Fruit fly (Drosophila melanogaster) whole organism, embryonic: Measurements from ENCODE around the gene CG12123.

ENCODE experiments used
- Atf-2 ChIP-seq: fragments of 200-800 bp; sonication (Bioruptor generic); optimal IDR thresholded peaks from 2 replicates; lab custom pipeline; 2016; ENCODE audit warnings: missing biosample characterization, missing genetic modification characterization
- Awh ChIP-seq: fragments of 200-800 bp; sonication (Bioruptor generic); IDR thresholded peaks from 2 replicates; pipeline ENCODE4, ENCODE4 v1.3.6; 2022; ENCODE audit warnings: missing biosample characterization, missing genetic modification characterization
- BEAF-32 ChIP-seq: fragments of 200-800 bp; sonication (Bioruptor generic); optimal IDR thresholded peaks from 3 replicates; lab custom pipeline; 2017; ENCODE audit warnings: missing biosample characterization, missing genetic modification characterization, mild to moderate bottlenecking, moderate library complexity, missing genetic modification reagents
- CG11456 ChIP-seq: fragments of 200-800 bp; sonication (Bioruptor generic); IDR thresholded peaks from 3 replicates; pipeline ENCODE4 v1.3.6; 2022; ENCODE audit warnings: missing biosample characterization, missing genetic modification characterization
- CG12071 ChIP-seq: fragments of 200-800 bp; sonication (Bioruptor generic); optimal IDR thresholded peaks from 3 replicates; lab custom pipeline; 2018; ENCODE audit warnings: missing biosample characterization, mild to moderate bottlenecking, missing genetic modification characterization
- CG13123 ChIP-seq: fragments of 200-800 bp; sonication (Bioruptor generic); optimal IDR thresholded peaks from 2 replicates; lab custom pipeline; 2016; ENCODE audit warnings: missing biosample characterization, missing genetic modification characterization
- CG15479 ChIP-seq: fragments of 200-800 bp; sonication (Bioruptor generic); optimal IDR thresholded peaks from 3 replicates; lab custom pipeline; 2019; ENCODE audit warnings: missing biosample characterization, mild to moderate bottlenecking, missing genetic modification characterization, moderate library complexity
- CG1832 ChIP-seq: fragments of 200-800 bp; sonication (Bioruptor generic); optimal IDR thresholded peaks from 2 replicates; lab custom pipeline; 2017; ENCODE audit warnings: missing biosample characterization, mild to moderate bottlenecking, missing genetic modification characterization, inconsistent platforms
- CG2678 ChIP-seq: fragments of 200-800 bp; sonication (Bioruptor generic); optimal IDR thresholded peaks from 3 replicates; lab custom pipeline; 2019; ENCODE audit warnings: missing biosample characterization, mild to moderate bottlenecking, missing genetic modification characterization, moderate library complexity
- CG31224 ChIP-seq: fragments of 200-800 bp; sonication (Bioruptor generic); IDR thresholded peaks from 2 replicates; pipeline ENCODE4 v1.3.6; 2022; ENCODE audit warnings: missing biosample characterization, missing genetic modification characterization
- CG33557 ChIP-seq: fragments of 200-800 bp; sonication (Bioruptor generic); optimal IDR thresholded peaks from 2 replicates; lab custom pipeline; 2019; ENCODE audit warnings: missing biosample characterization, mild to moderate bottlenecking, missing genetic modification characterization, moderate library complexity
- CG3847 ChIP-seq: fragments of 200-800 bp; sonication (Bioruptor generic); IDR thresholded peaks from 2 replicates; pipeline ENCODE4 v1.3.6; 2022; ENCODE audit warnings: missing biosample characterization, missing genetic modification characterization
- CG6254 ChIP-seq: fragments of 200-800 bp; sonication (Bioruptor generic); optimal IDR thresholded peaks from 3 replicates; lab custom pipeline; 2017; ENCODE audit warnings: mild to moderate bottlenecking, missing biosample characterization, missing genetic modification reagents, missing genetic modification characterization
- CG6854 ChIP-seq: fragments of 200-800 bp; sonication (Bioruptor generic); optimal IDR thresholded peaks from 3 replicates; lab custom pipeline; 2017; ENCODE audit warnings: missing biosample characterization, mild to moderate bottlenecking, missing genetic modification characterization
- CG7786 ChIP-seq: fragments of 200-800 bp; sonication (Bioruptor generic); optimal IDR thresholded peaks from 2 replicates; lab custom pipeline; 2016; ENCODE audit warnings: missing biosample characterization, missing genetic modification characterization
- CG8089 ChIP-seq: fragments of 200-800 bp; sonication (Bioruptor generic); optimal IDR thresholded peaks from 3 replicates; lab custom pipeline; 2016; ENCODE audit warnings: missing biosample characterization, missing genetic modification characterization
- CG8359 ChIP-seq: fragments of 200-800 bp; sonication (Bioruptor generic); optimal IDR thresholded peaks from 2 replicates; lab custom pipeline; 2017; ENCODE audit warnings: missing biosample characterization, mild to moderate bottlenecking, missing genetic modification characterization, borderline replicate concordance
- D19A ChIP-seq: fragments of 200-800 bp; optimal IDR thresholded peaks from 3 replicates; lab custom pipeline; 2019; ENCODE audit warnings: missing biosample characterization, mild to moderate bottlenecking, missing genetic modification characterization, moderate library complexity
- Dll ChIP-seq: fragments of 200-800 bp; sonication (Bioruptor generic); IDR thresholded peaks from 4 replicates; pipeline ENCODE4 v1.3.6; 2022; ENCODE audit warnings: missing biosample characterization, missing genetic modification characterization; ENCODE audit not compliant: partially characterized antibody
- Doc2 ChIP-seq: fragments of 200-800 bp; sonication (Bioruptor generic); IDR thresholded peaks from 2 replicates; pipeline ENCODE4 v1.3.6; 2022; ENCODE audit warnings: missing biosample characterization, missing genetic modification characterization
- Drgx ChIP-seq: fragments of 200-800 bp; sonication (Bioruptor generic); IDR thresholded peaks from 2 replicates; pipeline ENCODE4 v1.3.6; 2022; ENCODE audit warnings: missing biosample characterization, missing genetic modification characterization
- Eip74EF ChIP-seq, 2 experiments: fragments of 200-800 bp in 1 of 2; fragments of >200 bp in 1 of 2; sonication (Bioruptor generic) in 1 of 2; optimal IDR thresholded peaks; 2 replicates each; lab custom pipeline; 2017 to 2019; ENCODE audit warnings: missing biosample characterization in 2 of 2, missing genetic modification characterization in 2 of 2, mild to moderate bottlenecking in 1 of 2, moderate library complexity in 1 of 2
- Hsf ChIP-seq: fragments of 200-800 bp; sonication (Bioruptor generic); optimal IDR thresholded peaks from 3 replicates; lab custom pipeline; 2016; ENCODE audit warnings: missing biosample characterization, missing genetic modification characterization
- Neu2 ChIP-seq: fragments of 200-800 bp; sonication (Bioruptor generic); optimal IDR thresholded peaks from 3 replicates; lab custom pipeline; 2016; ENCODE audit warnings: missing biosample characterization, missing genetic modification characterization, borderline replicate concordance
- Nf-YC ChIP-seq: fragments of 200-800 bp; optimal IDR thresholded peaks from 3 replicates; lab custom pipeline; 2019; ENCODE audit warnings: missing biosample characterization, mild to moderate bottlenecking, missing genetic modification characterization, moderate library complexity
- Oaz ChIP-seq: fragments of 200-800 bp; sonication (Bioruptor generic); IDR thresholded peaks from 2 replicates; pipeline ENCODE4 v1.3.6; 2022; ENCODE audit warnings: missing biosample characterization, missing genetic modification characterization
- Pdp1 ChIP-seq, 2 experiments: fragments of 200-800 bp; sonication (Bioruptor generic); optimal IDR thresholded peaks; 3 replicates each; lab custom pipeline; 2016; ENCODE audit warnings: missing biosample characterization in 2 of 2, missing genetic modification characterization in 2 of 2, mild to moderate bottlenecking in 1 of 2, moderate library complexity in 1 of 2
- Rfx ChIP-seq: fragments of 200-800 bp; sonication (Bioruptor generic); IDR thresholded peaks from 2 replicates; pipeline ENCODE4 v1.3.6; 2022; ENCODE audit warnings: missing biosample characterization, missing genetic modification characterization
- Sox100B ChIP-seq: fragments of 200-800 bp; sonication (Bioruptor generic); optimal IDR thresholded peaks from 3 replicates; lab custom pipeline; 2018; ENCODE audit warnings: missing biosample characterization, mild to moderate bottlenecking, missing genetic modification characterization
- Usf ChIP-seq: fragments of 200-800 bp; sonication (Bioruptor generic); optimal IDR thresholded peaks from 2 replicates; lab custom pipeline; 2017; ENCODE audit warnings: missing genotype, missing biosample characterization, missing genetic modification characterization
- chif ChIP-seq, 2 experiments: fragments of 200-800 bp; sonication (Bioruptor generic); optimal IDR thresholded peaks; 3 replicates each; lab custom pipeline; 2016; ENCODE audit warnings: missing biosample characterization in 2 of 2, missing genetic modification characterization in 2 of 2
- cwo ChIP-seq: fragments of 200-800 bp; sonication (Bioruptor generic); optimal IDR thresholded peaks from 3 replicates; lab custom pipeline; 2017; ENCODE audit warnings: missing biosample characterization, missing genetic modification characterization, mild to moderate bottlenecking, moderate library complexity, missing genetic modification reagents
- disco-r ChIP-seq: fragments of 200-800 bp; sonication (Bioruptor generic); optimal IDR thresholded peaks from 2 replicates; lab custom pipeline; 2016; ENCODE audit warnings: missing biosample characterization, missing genetic modification characterization
- eve ChIP-seq, 2 experiments: fragments of >200 bp; optimal IDR thresholded peaks; 2 replicates each; lab custom pipeline; 2017; ENCODE audit warnings: missing biosample characterization in 2 of 2, missing genetic modification characterization in 2 of 2
- eyg ChIP-seq: fragments of 200-800 bp; sonication (Bioruptor generic); optimal IDR thresholded peaks from 3 replicates; lab custom pipeline; 2016; ENCODE audit warnings: missing biosample characterization, missing genetic modification characterization
- fru ChIP-seq: fragments of >200 bp; optimal IDR thresholded peaks from 2 replicates; lab custom pipeline; 2017
- gfzf ChIP-seq: fragments of 200-800 bp; sonication (Bioruptor generic); optimal IDR thresholded peaks from 2 replicates; lab custom pipeline; 2016; ENCODE audit warnings: missing biosample characterization, mild to moderate bottlenecking, missing genetic modification characterization, moderate library complexity
- grau ChIP-seq: fragments of 200-800 bp; optimal IDR thresholded peaks from 3 replicates; lab custom pipeline; 2019; ENCODE audit warnings: missing biosample characterization, mild to moderate bottlenecking, missing genetic modification characterization, moderate library complexity
- kah ChIP-seq: fragments of 200-800 bp; sonication (Bioruptor generic); optimal IDR thresholded peaks from 2 replicates; lab custom pipeline; 2018; ENCODE audit warnings: missing biosample characterization, mild to moderate bottlenecking, missing genetic modification characterization
- lmd ChIP-seq: fragments of 200-800 bp; sonication (Bioruptor generic); IDR thresholded peaks from 2 replicates; pipeline ENCODE4 v1.3.6; 2022; ENCODE audit warnings: missing biosample characterization, missing genetic modification characterization
- nerfin-1 ChIP-seq: fragments of 200-800 bp; sonication (Bioruptor generic); optimal IDR thresholded peaks from 3 replicates; lab custom pipeline; 2019; ENCODE audit warnings: missing biosample characterization, mild to moderate bottlenecking, missing genetic modification characterization, moderate library complexity
- pan ChIP-seq, 4 experiments: fragments of >200 bp in 3 of 4; fragments of 200-800 bp in 1 of 4; sonication (Bioruptor generic) in 1 of 4; optimal IDR thresholded peaks in 3 of 4; IDR thresholded peaks in 1 of 4; 2 replicates each; pipeline versions ENCODE4 v1.3.6 to Lab custom; 2017 to 2022; ENCODE audit warnings: missing biosample characterization in 2 of 4, missing genetic modification characterization in 2 of 4, mixed read lengths in 1 of 4
- pzg ChIP-seq: fragments of 200-800 bp; sonication (Bioruptor generic); optimal IDR thresholded peaks from 3 replicates; lab custom pipeline; 2018; ENCODE audit warnings: missing biosample characterization, mild to moderate bottlenecking, missing genetic modification characterization, moderate library complexity
- sc ChIP-seq, 3 experiments: fragments of >200 bp in 2 of 3; fragments of 200-800 bp in 1 of 3; sonication (Bioruptor generic) in 1 of 3; optimal IDR thresholded peaks; 2 replicates in 2 of 3; 3 replicates in 1 of 3; lab custom pipeline; 2017; ENCODE audit warnings: mild to moderate bottlenecking in 1 of 3, missing biosample characterization in 1 of 3, missing genetic modification characterization in 1 of 3, missing genetic modification reagents in 1 of 3
- scrt ChIP-seq: fragments of 200-800 bp; sonication (Bioruptor generic); optimal IDR thresholded peaks from 2 replicates; lab custom pipeline; 2018; ENCODE audit warnings: missing biosample characterization, mild to moderate bottlenecking, missing genetic modification characterization, moderate library complexity
- stwl ChIP-seq: fragments of 200-800 bp; sonication (Bioruptor generic); optimal IDR thresholded peaks from 3 replicates; lab custom pipeline; 2018; ENCODE audit warnings: missing biosample characterization, mild to moderate bottlenecking, missing genetic modification characterization, moderate library complexity
- ttk ChIP-seq: fragments of 200-800 bp; sonication (Bioruptor generic); IDR thresholded peaks from 2 replicates; pipeline ENCODE4 v2.1.2; 2022; ENCODE audit warnings: missing biosample characterization, missing genetic modification characterization
- zen2 ChIP-seq: fragments of 200-800 bp; sonication (Bioruptor generic); IDR thresholded peaks from 3 replicates; pipeline ENCODE4 v1.3.6; 2022; ENCODE audit warnings: missing biosample characterization, missing genetic modification characterization; ENCODE audit not compliant: partially characterized antibody

CG12123 gene

DNA sequence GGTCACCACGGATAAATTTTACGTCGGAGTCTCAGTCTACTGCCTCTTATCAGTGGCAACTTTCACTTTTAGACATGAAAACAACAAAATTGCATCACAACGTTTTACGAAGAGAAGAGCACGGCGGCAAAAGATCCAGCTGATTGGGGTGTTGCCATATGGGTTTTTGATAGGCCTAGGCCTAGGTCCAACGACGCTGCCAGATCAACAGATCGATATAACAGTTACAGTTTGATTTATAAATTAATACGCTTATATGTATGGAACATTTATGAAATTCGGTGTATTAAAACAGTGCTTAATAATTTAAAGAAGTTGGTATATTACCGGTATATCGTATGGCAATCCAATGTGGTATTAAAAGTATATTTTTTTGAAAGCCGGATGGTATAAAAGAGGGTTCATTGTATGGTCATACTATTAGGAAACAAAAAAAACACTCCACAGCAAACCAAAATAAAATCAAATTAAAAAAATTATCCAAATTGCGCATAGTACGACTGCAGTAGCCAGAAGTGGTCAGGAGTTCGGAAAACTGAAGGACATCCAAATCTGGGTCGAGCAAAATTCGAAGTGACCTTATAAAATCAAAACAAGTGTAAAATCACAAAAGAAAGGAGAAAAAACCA lies 5.4 kb downstream of the CG12123 start, which contains the start of gene CG1440 (continued):
- TF ChIP-seq zen2 (no peak), pan (optimal IDR thresholded peaks at IDR 0.05; lab: Kevin White, UChicago) (no peak), pan (GFP tag; optimal IDR thresholded peaks at IDR 0.05 in 1 of 2, IDR thresholded peaks at IDR 0.05 in 1 of 2) (no peak), Eip74EF (GFP tag; optimal IDR thresholded peaks at IDR 0.05; lab: Kevin White, UChicago) (no peak), chif (GFP tag; optimal IDR thresholded peaks at IDR 0.05; lab: Kevin White, UChicago) (no peak), D19A (tag; lab: Kevin White, UChicago) (no peak), Sox100B (no peak), lmd (GFP tag; lab: Robert Waterston, UW) (no peak), CG31224 (GFP tag; lab: Robert Waterston, UW) (no peak), Usf (GFP tag; lab: Kevin White, UChicago) (no peak), eve (GFP tag; optimal IDR thresholded peaks at IDR 0.05; lab: Kevin White, UChicago) (no peak), CG1832 (GFP tag; lab: Kevin White, UChicago) (no peak), eyg (GFP tag; lab: Kevin White, UChicago) (no peak), CG8359 (GFP tag; lab: Kevin White, UChicago) (no peak), CG11456 (GFP tag; lab: Robert Waterston, UW) (no peak), fru (no peak), CG6854 (GFP tag; lab: Kevin White, UChicago) (no peak), grau (tag; lab: Kevin White, UChicago) (no peak), CG8089 (GFP tag; lab: Kevin White, UChicago) (no peak), Pdp1 (GFP tag; optimal IDR thresholded peaks at IDR 0.05; lab: Kevin White, UChicago) (peak in 1 of 2 experiments; percentile 89), pzg (GFP tag; lab: Kevin White, UChicago) (peak; percentile 84), Nf-YC (tag; lab: Kevin White, UChicago) (no peak), Oaz (GFP tag; lab: Robert Waterston, UW) (no peak), CG12071 (GFP tag; lab: Kevin White, UChicago) (no peak), gfzf (peak; percentile 75), CG33557 (GFP tag; lab: Kevin White, UChicago) (no peak), CG7786 (GFP tag; lab: Kevin White, UChicago) (peak; percentile 11), cwo (GFP tag; lab: Kevin White, UChicago) (no peak), CG15479 (GFP tag; lab: Kevin White, UChicago) (peak; percentile 64), Awh (no peak), Atf-2 (GFP tag; lab: Kevin White, UChicago) (no peak), Rfx (GFP tag; lab: Robert Waterston, UW) (peak; percentile 40; the same call in 1 of the 2 replicates), Hsf (no peak), kah (no peak), CG13123 (GFP tag; lab: Kevin White, UChicago) (no peak), BEAF-32 (peak; percentile 62), Neu2 (GFP tag; lab: Kevin White, UChicago) (no peak), stwl (peak; percentile 39), disco-r (GFP tag; lab: Kevin White, UChicago) (no peak), Dll (GFP tag; lab: Robert Waterston, UW) (peak; percentile 3; the same call in 1 of the 4 replicates), CG3847 (GFP tag; lab: Robert Waterston, UW) (peak; percentile 45; the same call in 1 of the 2 replicates), CG2678 (no peak), Doc2 (GFP tag; lab: Robert Waterston, UW) (no peak), sc (optimal IDR thresholded peaks at IDR 0.05; lab: Kevin White, UChicago) (no peak), sc (GFP tag; optimal IDR thresholded peaks at IDR 0.05; lab: Kevin White, UChicago) (no peak), CG6254 (GFP tag; lab: Kevin White, UChicago) (no peak), nerfin-1 (tag; lab: Kevin White, UChicago) (peak; percentile 56), Drgx (GFP tag; lab: Robert Waterston, UW) (no peak), scrt (no peak), ttk (GFP tag; lab: Robert Waterston, UW) (no peak)
